Fruit fly (Drosophila melanogaster) whole organism, adult: ENCODE measurements around the gene Elp5.

Experiments used
- CG11617 ChIP-seq: fragments of 200-800 bp; sonication (Bioruptor generic); optimal IDR thresholded peaks from 2 replicates; lab custom pipeline; 2017; ENCODE audit warnings: mild to moderate bottlenecking, missing biosample characterization, missing genetic modification reagents, missing genetic modification characterization
- CG12768 ChIP-seq: fragments of 200-800 bp; sonication (Bioruptor generic); optimal IDR thresholded peaks from 2 replicates; lab custom pipeline; 2017; ENCODE audit warnings: missing biosample characterization, missing genetic modification characterization, mild to moderate bottlenecking, moderate library complexity, missing genetic modification reagents
- CG14711 ChIP-seq: fragments of 200-800 bp; sonication (Bioruptor generic); optimal IDR thresholded peaks from 2 replicates; lab custom pipeline; 2018; ENCODE audit warnings: missing biosample characterization, mild to moderate bottlenecking, missing genetic modification characterization, moderate library complexity
- CG1620 ChIP-seq: fragments of 200-800 bp; sonication (Bioruptor generic); optimal IDR thresholded peaks from 2 replicates; lab custom pipeline; 2016; ENCODE audit warnings: missing biosample characterization, missing genetic modification characterization
- CG33017 ChIP-seq: fragments of 200-800 bp; sonication (Bioruptor generic); optimal IDR thresholded peaks from 2 replicates; lab custom pipeline; 2018; ENCODE audit warnings: missing biosample characterization, mild to moderate bottlenecking, missing genetic modification characterization, moderate library complexity
- CG5204 ChIP-seq: fragments of 200-800 bp; sonication (Bioruptor generic); optimal IDR thresholded peaks from 2 replicates; lab custom pipeline; 2016; ENCODE audit warnings: missing biosample characterization, missing genetic modification characterization
- CG7045 ChIP-seq: fragments of 200-800 bp; sonication (Bioruptor generic); optimal IDR thresholded peaks from 2 replicates; lab custom pipeline; 2017; ENCODE audit warnings: missing biosample characterization, mild to moderate bottlenecking, missing genetic modification characterization
- CG7101 ChIP-seq: fragments of 200-800 bp; sonication (Bioruptor generic); optimal IDR thresholded peaks from 2 replicates; lab custom pipeline; 2018; ENCODE audit warnings: missing biosample characterization, mild to moderate bottlenecking, missing genetic modification characterization, moderate library complexity
- Clk ChIP-seq: fragments of 200-800 bp; sonication (Bioruptor generic); optimal IDR thresholded peaks from 2 replicates; lab custom pipeline; 2017; ENCODE audit warnings: missing biosample characterization, missing genetic modification characterization
- Crg-1 ChIP-seq: fragments of 200-800 bp; sonication (Bioruptor generic); optimal IDR thresholded peaks from 2 replicates; lab custom pipeline; 2016; ENCODE audit warnings: missing biosample characterization, missing genetic modification characterization
- Hr96 ChIP-seq: fragments of 200-800 bp; sonication (Bioruptor generic); optimal IDR thresholded peaks from 2 replicates; lab custom pipeline; 2016; ENCODE audit warnings: missing biosample characterization, missing genetic modification characterization
- Mnt ChIP-seq: fragments of 200-800 bp; sonication (Bioruptor generic); optimal IDR thresholded peaks from 2 replicates; lab custom pipeline; 2016; ENCODE audit warnings: missing biosample characterization, mild to moderate bottlenecking, missing genetic modification characterization
- bab1 ChIP-seq: fragments of 200-800 bp; sonication (Bioruptor generic); optimal IDR thresholded peaks from 3 replicates; lab custom pipeline; 2019; ENCODE audit warnings: missing biosample characterization, mild to moderate bottlenecking, missing genetic modification characterization, moderate library complexity
- cic ChIP-seq: fragments of 200-800 bp; sonication (Bioruptor generic); optimal IDR thresholded peaks from 2 replicates; lab custom pipeline; 2017; ENCODE audit warnings: missing biosample characterization, mild to moderate bottlenecking, missing genetic modification characterization, moderate library complexity
- cnc ChIP-seq, 2 experiments: fragments of >200 bp; optimal IDR thresholded peaks; 2 replicates each; lab custom pipeline; 2017
- pad ChIP-seq: fragments of 200-800 bp; sonication (Bioruptor generic); optimal IDR thresholded peaks from 3 replicates; lab custom pipeline; 2017; ENCODE audit warnings: missing biosample characterization, missing genetic modification characterization, mild to moderate bottlenecking, moderate library complexity, missing genetic modification reagents
- tj ChIP-seq: fragments of 200-800 bp; sonication (Bioruptor generic); optimal IDR thresholded peaks from 3 replicates; lab custom pipeline; 2017; ENCODE audit warnings: missing biosample characterization, mild to moderate bottlenecking, missing genetic modification characterization, moderate library complexity
- toe ChIP-seq: fragments of 200-800 bp; sonication (Bioruptor generic); optimal IDR thresholded peaks from 2 replicates; lab custom pipeline; 2016; ENCODE audit warnings: missing biosample characterization, missing genetic modification characterization

The Elp5 gene

DNA sequence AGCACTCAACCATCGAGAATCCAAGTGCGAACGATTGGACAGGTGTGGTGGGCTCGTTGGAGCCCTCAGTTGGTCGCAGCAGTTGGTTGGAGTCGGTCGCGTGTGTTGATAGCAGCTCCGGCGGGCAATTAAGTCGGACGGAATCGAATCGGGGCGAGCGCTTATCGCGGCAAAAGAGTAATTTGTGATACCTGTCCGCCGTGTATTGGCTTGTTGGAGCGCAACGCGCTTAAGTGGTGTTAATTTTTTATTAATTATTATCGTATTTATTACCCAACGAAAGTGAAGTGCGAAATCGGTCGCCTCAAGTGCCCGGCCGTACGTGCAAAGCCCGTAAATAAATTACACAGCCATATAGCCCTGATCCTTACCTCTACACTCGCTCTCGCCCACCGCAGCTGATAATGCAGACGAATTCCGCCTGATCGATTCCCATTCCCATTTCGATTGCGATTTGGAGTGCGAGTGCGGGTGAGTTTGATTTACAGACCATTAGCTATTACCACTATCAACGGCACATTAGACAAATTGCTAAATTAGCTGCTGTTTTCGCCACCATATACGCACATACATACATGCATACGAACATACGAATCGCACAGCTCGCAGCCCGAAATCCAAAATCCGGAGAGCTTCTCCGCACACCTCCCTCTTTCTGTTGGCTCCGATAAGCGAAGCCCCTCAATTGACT is 19.6 kb upstream of the Elp5 start, which contains the start of gene ACXD:
Gene ACXD (plus strand): TSS at position 66 of the 691 bp plus-strand sequence.
- TF ChIP-seq cic (GFP tag; lab: Kevin White, UChicago) (peak; percentile 33), Mnt (GFP tag; lab: Kevin White, UChicago) (no peak), CG14711 (tag; lab: Kevin White, UChicago) (no peak), CG5204 (GFP tag; lab: Kevin White, UChicago) (no peak), bab1 (GFP tag; lab: Kevin White, UChicago) (no peak), CG33017 (tag; lab: Kevin White, UChicago) (no peak)

DNA sequence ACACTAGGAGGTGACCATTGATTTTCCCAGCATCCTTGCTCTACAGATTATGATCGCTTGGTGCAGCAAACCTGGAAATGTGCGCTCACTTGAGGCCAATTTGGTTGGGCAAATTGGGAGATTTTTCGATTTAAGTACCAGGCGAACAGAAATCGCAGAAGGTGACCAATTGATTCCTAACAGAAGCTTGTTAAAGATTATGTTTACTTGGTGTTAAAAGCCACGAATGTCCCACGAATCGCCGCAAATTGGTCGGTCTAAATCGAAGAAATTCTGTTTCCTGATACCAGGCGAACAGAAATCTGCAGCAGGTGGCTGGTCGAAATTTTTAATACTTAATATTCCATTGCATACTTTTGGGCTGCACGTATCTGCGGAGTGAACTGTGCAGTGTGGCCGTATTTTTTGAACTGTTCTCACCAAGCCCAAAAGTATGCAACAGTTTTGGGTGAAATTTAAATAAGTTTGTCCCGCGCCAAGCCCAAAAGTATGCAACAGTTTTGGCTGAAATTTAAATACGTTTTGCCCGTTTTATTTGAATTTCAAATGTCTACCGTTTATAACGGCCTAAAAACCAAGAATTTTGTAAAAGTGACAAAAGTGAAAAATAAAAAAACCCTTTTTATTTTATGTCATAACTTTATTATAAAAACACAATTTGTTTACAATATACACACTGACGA is 13.3 kb upstream of the Elp5 start, which contains the start of gene CG32301:
Gene CG32301 (plus strand): TSS at position 633 of the 683 bp plus-strand sequence.
- TF ChIP-seq CG7045 (GFP tag; lab: Kevin White, UChicago): no peak
- peak; percentile 71 for TF ChIP-seq bab1 (GFP tag; lab: Kevin White, UChicago)

DNA sequence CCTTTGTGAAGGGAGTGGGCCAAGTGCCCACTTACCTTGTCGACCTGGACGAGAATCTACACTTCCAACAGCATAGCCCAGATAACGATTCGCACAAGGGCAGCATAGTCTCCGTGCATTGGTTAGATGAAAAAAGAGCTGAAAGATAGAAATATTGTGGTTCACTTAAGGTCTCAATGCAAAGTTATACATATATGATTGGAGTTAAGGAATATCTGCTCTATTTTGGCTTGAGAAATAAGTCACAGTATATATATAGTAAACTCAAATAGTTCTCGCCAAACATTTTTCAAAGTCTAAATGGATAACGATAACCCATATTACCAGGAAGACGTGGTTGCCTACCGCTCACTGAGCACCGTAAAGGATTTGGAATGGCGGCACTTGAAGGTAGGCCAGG is 8.9 kb upstream of the Elp5 start, which contains the start of gene CG32305:
Gene CG32305 (plus strand): TSS at position 301 of the 400 bp plus-strand sequence.
- TF ChIP-seq CG7101: no peak
- no peak for TF ChIP-seq CG11617 (GFP tag; lab: Kevin White, UChicago)
- TF ChIP-seq CG12768: no peak
- no peak for TF ChIP-seq bab1 (GFP tag; lab: Kevin White, UChicago)
- no peak for TF ChIP-seq Crg-1 (GFP tag; lab: Kevin White, UChicago)
- TF ChIP-seq tj: no peak
- TF ChIP-seq CG1620 (GFP tag; lab: Kevin White, UChicago): no peak
- no peak for TF ChIP-seq Clk
- no peak for TF ChIP-seq CG7045 (GFP tag; lab: Kevin White, UChicago)
- no peak for TF ChIP-seq cnc (optimal IDR thresholded peaks at IDR 0.05; lab: Kevin White, UChicago)
- TF ChIP-seq Hr96: no peak

DNA sequence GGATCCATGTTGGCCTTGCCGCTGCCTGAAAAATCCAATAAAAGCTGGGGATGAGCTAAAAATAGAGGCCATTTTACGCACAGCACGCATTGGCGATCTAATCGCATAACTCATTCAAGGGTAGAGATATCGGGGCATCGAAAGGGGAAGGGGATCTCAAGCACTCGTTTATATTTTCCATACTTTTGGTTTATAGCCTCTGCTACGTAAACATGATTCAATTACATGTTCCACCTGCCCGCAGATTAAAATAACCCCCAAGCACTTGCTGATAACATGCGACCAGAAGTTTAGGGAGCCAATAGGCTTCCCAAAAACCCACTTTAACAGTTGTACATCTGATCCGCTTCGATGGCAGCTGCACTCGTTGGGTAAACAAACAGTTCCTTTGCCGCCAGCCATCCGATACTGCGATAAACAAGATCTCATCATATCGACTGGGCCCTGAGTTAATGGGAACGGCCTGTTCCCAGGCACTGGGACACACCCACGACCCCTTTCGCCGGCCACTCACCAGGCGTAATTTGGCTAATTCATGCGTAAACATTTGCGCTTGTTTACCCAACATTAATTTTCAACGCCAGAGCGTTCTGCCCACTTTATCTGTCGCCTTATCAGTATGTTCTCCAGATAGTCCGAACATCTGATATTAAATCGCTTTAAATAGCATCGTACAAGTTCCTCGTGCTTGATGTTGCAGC is 3.1 kb upstream of the Elp5 start:
- no peak for TF ChIP-seq tj
- TF ChIP-seq CG14711 (tag; lab: Kevin White, UChicago): no peak
- TF ChIP-seq CG7101: no peak
- no peak for TF ChIP-seq Mnt (GFP tag; lab: Kevin White, UChicago)
- TF ChIP-seq toe (GFP tag; lab: Kevin White, UChicago): no peak
- no peak for TF ChIP-seq Clk
- no peak for TF ChIP-seq CG7045 (GFP tag; lab: Kevin White, UChicago)
- TF ChIP-seq cnc (optimal IDR thresholded peaks at IDR 0.05; lab: Kevin White, UChicago): no peak
- TF ChIP-seq pad (GFP tag; lab: Kevin White, UChicago): no peak
- no peak for TF ChIP-seq CG11617 (GFP tag; lab: Kevin White, UChicago)
- no peak for TF ChIP-seq CG33017 (tag; lab: Kevin White, UChicago)
- TF ChIP-seq CG5204 (GFP tag; lab: Kevin White, UChicago): no peak

DNA sequence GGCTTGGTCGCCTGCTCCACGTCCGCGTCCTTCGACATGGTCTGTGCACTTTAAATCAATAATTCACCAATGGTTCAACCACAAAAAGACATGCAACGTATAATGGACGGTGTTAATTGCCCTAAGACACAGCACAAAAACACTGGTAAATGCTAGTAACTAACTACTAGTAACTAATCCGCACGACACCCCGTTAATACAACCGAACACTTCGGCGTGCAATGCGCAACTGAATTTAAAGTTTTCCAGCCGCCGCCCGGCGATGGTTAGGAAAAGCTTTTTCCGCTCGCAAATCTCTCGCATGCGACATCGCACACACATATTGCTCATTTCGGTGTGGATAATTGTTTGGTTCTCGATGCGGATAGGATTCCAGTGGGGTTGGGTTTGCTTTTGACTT is 1.5 kb upstream of the Elp5 start:
- no peak for TF ChIP-seq Mnt (GFP tag; lab: Kevin White, UChicago)
- TF ChIP-seq Hr96: no peak
- peak; percentile 37 for TF ChIP-seq CG33017 (tag; lab: Kevin White, UChicago)
- peak; percentile 15 for TF ChIP-seq bab1 (GFP tag; lab: Kevin White, UChicago)
- TF ChIP-seq CG12768: peak; percentile 25
- TF ChIP-seq tj: no peak
- peak; percentile 12 for TF ChIP-seq cic (GFP tag; lab: Kevin White, UChicago)
- TF ChIP-seq pad (GFP tag; lab: Kevin White, UChicago): no peak
- no peak for TF ChIP-seq CG14711 (tag; lab: Kevin White, UChicago)

DNA sequence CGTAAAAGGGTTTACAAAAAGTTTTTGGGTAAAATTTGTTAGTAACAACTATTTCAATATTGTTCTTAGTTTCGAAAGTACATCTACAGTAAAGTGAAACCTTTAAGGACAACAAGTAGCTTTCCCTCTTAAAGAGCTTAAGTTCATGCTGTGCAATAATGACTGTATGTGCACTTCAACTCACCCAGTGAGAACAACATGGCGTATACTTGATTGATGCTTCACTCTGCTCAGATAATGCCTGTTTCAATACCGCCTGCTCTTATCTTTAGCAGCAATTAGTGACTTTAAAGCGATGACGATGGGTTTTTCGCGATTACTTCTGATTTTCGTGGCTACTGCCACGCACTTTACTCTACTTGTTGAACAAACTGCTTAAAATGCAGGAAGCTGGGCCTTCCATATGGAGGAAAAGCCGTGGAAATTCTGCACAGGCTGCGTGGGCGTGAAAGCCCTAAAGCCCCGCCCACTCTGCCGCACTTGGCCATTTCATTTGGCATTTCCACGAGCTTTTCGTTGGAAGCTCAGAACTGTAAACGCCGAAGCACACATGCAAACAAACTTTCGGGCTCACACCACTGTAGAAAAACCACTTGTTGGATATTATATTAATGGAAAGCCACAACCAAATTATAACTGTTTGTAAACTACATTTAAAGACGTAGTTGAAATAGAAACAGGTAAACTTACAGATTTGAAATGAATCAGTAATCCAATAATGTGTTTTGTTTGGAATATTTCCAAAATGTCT is 659 bp upstream of the Elp5 start:
- TF ChIP-seq CG14711 (tag; lab: Kevin White, UChicago) (no peak), cnc (optimal IDR thresholded peaks at IDR 0.05; lab: Kevin White, UChicago) (peak in 1 of 2 experiments; percentile 47)

DNA sequence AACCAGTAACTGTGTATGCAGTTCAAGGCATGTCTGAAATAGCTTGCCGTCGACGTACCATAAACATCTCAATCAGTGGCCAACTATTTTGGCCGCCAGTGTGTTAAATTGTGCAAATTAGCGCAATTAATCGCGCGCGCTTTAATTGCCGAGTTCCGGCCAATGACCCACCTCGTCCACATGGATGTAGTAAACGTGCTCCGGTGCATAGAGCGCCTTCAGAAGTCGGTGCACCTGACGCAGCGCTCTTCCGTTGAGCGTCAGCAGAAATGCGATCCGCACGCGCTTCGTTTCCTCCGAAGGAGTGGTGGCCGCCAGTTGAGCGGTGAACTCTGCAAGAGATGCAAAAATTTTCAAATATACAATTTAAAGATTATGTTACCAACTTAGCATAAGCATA is 4.0 kb downstream of the Elp5 start:
- TF ChIP-seq Mnt (GFP tag; lab: Kevin White, UChicago) (peak; percentile 36), tj (peak; percentile 99), cic (GFP tag; lab: Kevin White, UChicago) (no peak), Hr96 (no peak), bab1 (GFP tag; lab: Kevin White, UChicago) (peak; percentile 53)
